Worm (Caenorhabditis elegans) whole organism, young adult: ENCODE measurements around the gene str-180.

ENCODE experiments used
- B0336.3 ChIP-seq: fragments of 200-800 bp; sonication (Bioruptor generic); IDR thresholded peaks from 2 replicates; pipeline ENCODE4 v1.3.6; 2022; ENCODE audit warnings: missing genetic modification characterization, missing compliant biosample characterization
- C06A6.2 ChIP-seq: fragments of 200-800 bp; sonication (Bioruptor generic); conservative IDR thresholded peaks from 2 replicates; pipeline ENCODE4 v1.3.6; 2022; ENCODE audit warnings: missing genetic modification characterization, missing compliant biosample characterization
- F23B12.7 ChIP-seq: sonication (generic microtip); optimal IDR thresholded peaks from 2 replicates; lab custom pipeline; 2017; ENCODE audit warnings: missing genetic modification characterization, mild to moderate bottlenecking, missing compliant biosample characterization, antibody characterized with exemption, moderate library complexity; ENCODE audit not compliant: insufficient read depth
- F49E8.2 ChIP-seq: sonication (generic microtip); optimal IDR thresholded peaks from 3 replicates; lab custom pipeline; 2017; ENCODE audit warnings: missing genetic modification characterization, mild to moderate bottlenecking, missing compliant biosample characterization, antibody characterized with exemption, moderate library complexity; ENCODE audit not compliant: insufficient read depth
- F52B5.7 ChIP-seq: sonication (generic microtip); optimal IDR thresholded peaks from 2 replicates; lab custom pipeline; 2016; ENCODE audit warnings: mild to moderate bottlenecking, missing genetic modification characterization, missing compliant biosample characterization
- Y67H2A.10 ChIP-seq: fragments of 200-800 bp; sonication (Bioruptor generic); conservative IDR thresholded peaks from 2 replicates; pipeline ENCODE4 v1.3.6; 2022; ENCODE audit warnings: missing genetic modification reagents, missing genetic modification characterization, missing compliant biosample characterization
- Y95B8A.8 ChIP-seq: fragments of 200-800 bp; sonication (Bioruptor generic); IDR thresholded peaks from 2 replicates; pipeline ENCODE4 v1.3.6; 2022; ENCODE audit warnings: missing genetic modification reagents, missing genetic modification characterization, missing compliant biosample characterization
- athp-1 ChIP-seq: sonication (generic microtip); optimal IDR thresholded peaks from 2 replicates; lab custom pipeline; 2017; ENCODE audit warnings: mild to moderate bottlenecking, missing genetic modification characterization, missing compliant biosample characterization
- attf-5 ChIP-seq: fragments of 200-800 bp; sonication (Bioruptor generic); optimal IDR thresholded peaks from 2 replicates; lab custom pipeline; 2018; ENCODE audit warnings: mild to moderate bottlenecking, missing genetic modification characterization, missing compliant biosample characterization
- cebp-1 ChIP-seq, 2 experiments: fragments of 200-800 bp in 1 of 2; sonication (Bioruptor generic) in 1 of 2; sonication (generic microtip) in 1 of 2; IDR thresholded peaks in 1 of 2; optimal IDR thresholded peaks in 1 of 2; 2 replicates each; pipeline versions ENCODE4 v1.3.6 to Lab custom; 2017 to 2022; ENCODE audit warnings: missing compliant biosample characterization in 2 of 2, missing genetic modification characterization in 2 of 2, mild to moderate bottlenecking in 1 of 2, missing genetic modification reagents in 1 of 2, moderate library complexity in 1 of 2
- dox-1 ChIP-seq: fragments of 200-800 bp; sonication (Bioruptor generic); IDR thresholded peaks from 2 replicates; pipeline ENCODE4 v1.3.6; 2022; ENCODE audit warnings: missing genetic modification reagents, missing genetic modification characterization, missing compliant biosample characterization
- egl-18 ChIP-seq: fragments of 200-800 bp; sonication (Bioruptor generic); IDR thresholded peaks from 2 replicates; pipeline ENCODE4 v1.3.6; 2022; ENCODE audit warnings: missing genetic modification reagents, missing genetic modification characterization, missing compliant biosample characterization
- ets-4 ChIP-seq: fragments of 200-800 bp; sonication (Bioruptor generic); optimal IDR thresholded peaks from 2 replicates; lab custom pipeline; 2018; ENCODE audit warnings: mild to moderate bottlenecking, missing genetic modification characterization, missing compliant biosample characterization
- hlh-12 ChIP-seq: sonication (generic microtip); optimal IDR thresholded peaks from 2 replicates; lab custom pipeline; 2016; ENCODE audit warnings: missing genetic modification characterization, missing compliant biosample characterization
- hmg-1.2 ChIP-seq: fragments of 200-800 bp; sonication (Bioruptor generic); IDR thresholded peaks from 2 replicates; pipeline ENCODE4 v1.3.6; 2022; ENCODE audit warnings: missing genetic modification reagents, missing genetic modification characterization, missing compliant biosample characterization
- lin-35 ChIP-seq, 3 experiments: fragments of 150-350 bp in 2 of 3; sonication (generic microtip) in 1 of 3; optimal IDR thresholded peaks; 2 replicates each; lab custom pipeline; 2014 to 2018; ENCODE audit warnings: missing biosample characterization in 3 of 3, missing genetic modification characterization in 3 of 3, missing genetic modification reagents in 3 of 3
- lir-1 ChIP-seq: fragments of 200-800 bp; sonication (Bioruptor generic); conservative IDR thresholded peaks from 2 replicates; pipeline ENCODE4 v1.3.6; 2022; ENCODE audit warnings: missing genetic modification reagents, missing genetic modification characterization, missing compliant biosample characterization
- lsy-27 ChIP-seq: sonication (generic microtip); optimal IDR thresholded peaks from 2 replicates; lab custom pipeline; 2017; ENCODE audit warnings: missing genetic modification characterization, mild to moderate bottlenecking, missing compliant biosample characterization, antibody characterized with exemption, missing genotype, borderline replicate concordance; ENCODE audit not compliant: insufficient read depth
- madf-8 ChIP-seq: fragments of 200-800 bp; sonication (Bioruptor generic); conservative IDR thresholded peaks from 2 replicates; pipeline ENCODE4 v1.3.6; 2022; ENCODE audit warnings: missing genetic modification reagents, missing genetic modification characterization, missing compliant biosample characterization
- mel-28 ChIP-seq: sonication (generic microtip); optimal IDR thresholded peaks from 2 replicates; lab custom pipeline; 2016; ENCODE audit warnings: borderline replicate concordance, mild to moderate bottlenecking, missing genetic modification characterization, missing compliant biosample characterization
- nfya-1 ChIP-seq: sonication (generic microtip); optimal IDR thresholded peaks from 2 replicates; lab custom pipeline; 2017; ENCODE audit warnings: antibody characterized with exemption, missing compliant biosample characterization, missing genetic modification characterization, borderline replicate concordance; ENCODE audit not compliant: insufficient read depth
- nfya-2 ChIP-seq: fragments of 200-800 bp; sonication (Bioruptor generic); IDR thresholded peaks from 2 replicates; pipeline ENCODE4 v1.3.6; 2022; ENCODE audit warnings: missing genetic modification reagents, missing genetic modification characterization, missing compliant biosample characterization
- nfyb-1 ChIP-seq: fragments of 200-800 bp; sonication (Bioruptor generic); IDR thresholded peaks from 2 replicates; pipeline ENCODE4 v1.3.6; 2022; ENCODE audit warnings: missing genetic modification reagents, missing genetic modification characterization, missing compliant biosample characterization
- nhr-179 ChIP-seq: sonication (generic microtip); optimal IDR thresholded peaks from 2 replicates; lab custom pipeline; 2016; ENCODE audit warnings: mild to moderate bottlenecking, missing genetic modification characterization, missing compliant biosample characterization
- nhr-80 ChIP-seq: sonication (generic microtip); optimal IDR thresholded peaks from 2 replicates; lab custom pipeline; 2016; ENCODE audit warnings: missing genetic modification characterization, missing compliant biosample characterization
- pbrm-1 ChIP-seq: fragments of 200-800 bp; sonication (Bioruptor generic); IDR thresholded peaks from 2 replicates; pipeline ENCODE4 v1.3.6; 2022; ENCODE audit warnings: missing genetic modification reagents, missing genetic modification characterization, missing compliant biosample characterization
- pha-4 ChIP-seq: fragments of 150-350 bp; sonication (generic microtip); optimal IDR thresholded peaks from 2 replicates; lab custom pipeline; 2014; ENCODE audit warnings: missing biosample characterization, missing genetic modification reagents, missing genetic modification characterization
- repo-1 ChIP-seq: sonication (generic microtip); optimal IDR thresholded peaks from 2 replicates; lab custom pipeline; 2017; ENCODE audit warnings: mild to moderate bottlenecking, missing genetic modification characterization, missing compliant biosample characterization
- sdz-38 ChIP-seq: sonication (generic microtip); optimal IDR thresholded peaks from 2 replicates; lab custom pipeline; 2016; ENCODE audit warnings: missing genotype, missing genetic modification characterization, missing compliant biosample characterization
- snpc-1.1 ChIP-seq: sonication (generic microtip); optimal IDR thresholded peaks from 2 replicates; lab custom pipeline; 2017; ENCODE audit warnings: missing genetic modification characterization, mild to moderate bottlenecking, missing compliant biosample characterization, antibody characterized with exemption, moderate library complexity, missing genotype, missing genetic modification reagents; ENCODE audit not compliant: insufficient read depth
- snpc-3.4 ChIP-seq: sonication (generic microtip); optimal IDR thresholded peaks from 2 replicates; lab custom pipeline; 2017; ENCODE audit warnings: missing genetic modification characterization, mild to moderate bottlenecking, missing compliant biosample characterization, antibody characterized with exemption, moderate library complexity, missing genotype, missing genetic modification reagents
- snpc-4 ChIP-seq, 5 experiments: fragments of 150-350 bp in 1 of 5; sonication (generic microtip) in 4 of 5; optimal IDR thresholded peaks; 2 replicates each; lab custom pipeline; 2014 to 2018; ENCODE audit warnings: missing genetic modification characterization in 5 of 5, missing biosample characterization in 3 of 5, antibody characterized with exemption in 2 of 5, mild to moderate bottlenecking in 2 of 5, missing compliant biosample characterization in 2 of 5, missing genotype in 2 of 5, moderate library complexity in 2 of 5, missing genetic modification reagents in 1 of 5
- sptf-2 ChIP-seq: fragments of 200-800 bp; sonication (Bioruptor generic); optimal IDR thresholded peaks from 2 replicates; lab custom pipeline; 2018; ENCODE audit warnings: mild to moderate bottlenecking, missing genetic modification characterization, missing compliant biosample characterization
- unc-130 ChIP-seq: sonication (generic microtip); optimal IDR thresholded peaks from 2 replicates; lab custom pipeline; 2016; ENCODE audit warnings: missing genetic modification reagents, missing genetic modification characterization, missing compliant biosample characterization
- xnd-1 ChIP-seq: sonication (generic microtip); optimal IDR thresholded peaks from 2 replicates; lab custom pipeline; 2016; ENCODE audit warnings: missing genotype, missing genetic modification reagents, missing genetic modification characterization, missing compliant biosample characterization
- zim-3 ChIP-seq: sonication (generic microtip); optimal IDR thresholded peaks from 2 replicates; lab custom pipeline; 2017; ENCODE audit warnings: mild to moderate bottlenecking, missing genetic modification characterization, moderate library complexity, missing compliant biosample characterization
- ztf-22 ChIP-seq: fragments of 200-800 bp; sonication (Bioruptor generic); optimal IDR thresholded peaks from 2 replicates; lab custom pipeline; 2018; ENCODE audit warnings: mild to moderate bottlenecking, missing genetic modification characterization, moderate library complexity, missing compliant biosample characterization
- ztf-25 ChIP-seq: fragments of 200-800 bp; sonication (Bioruptor generic); IDR thresholded peaks from 2 replicates; pipeline ENCODE4 v1.3.6; 2022; ENCODE audit warnings: missing genetic modification reagents, missing genetic modification characterization, missing compliant biosample characterization
- ztf-26 ChIP-seq: sonication (generic microtip); optimal IDR thresholded peaks from 2 replicates; lab custom pipeline; 2017; ENCODE audit warnings: missing genetic modification characterization, missing compliant biosample characterization
- ztf-3 ChIP-seq: fragments of 200-800 bp; sonication (Bioruptor generic); optimal IDR thresholded peaks from 2 replicates; lab custom pipeline; 2018; ENCODE audit warnings: mild to moderate bottlenecking, missing genetic modification characterization, missing compliant biosample characterization

The str-180 gene

ce11 chrV:6658765-6659164, 9.9 kb downstream of the str-180 start (continued):
- TF ChIP-seq madf-8 (GFP tag; lab: Robert Waterston, UW) (no peak), nhr-179 (tag; lab: Kevin White, UChicago) (no peak), cebp-1 (GFP tag; IDR thresholded peaks at IDR 0.05; lab: Robert Waterston, UW) (no peak), cebp-1 (tag; optimal IDR thresholded peaks at IDR 0.05; lab: Kevin White, UChicago) (peak; percentile 64)

DNA sequence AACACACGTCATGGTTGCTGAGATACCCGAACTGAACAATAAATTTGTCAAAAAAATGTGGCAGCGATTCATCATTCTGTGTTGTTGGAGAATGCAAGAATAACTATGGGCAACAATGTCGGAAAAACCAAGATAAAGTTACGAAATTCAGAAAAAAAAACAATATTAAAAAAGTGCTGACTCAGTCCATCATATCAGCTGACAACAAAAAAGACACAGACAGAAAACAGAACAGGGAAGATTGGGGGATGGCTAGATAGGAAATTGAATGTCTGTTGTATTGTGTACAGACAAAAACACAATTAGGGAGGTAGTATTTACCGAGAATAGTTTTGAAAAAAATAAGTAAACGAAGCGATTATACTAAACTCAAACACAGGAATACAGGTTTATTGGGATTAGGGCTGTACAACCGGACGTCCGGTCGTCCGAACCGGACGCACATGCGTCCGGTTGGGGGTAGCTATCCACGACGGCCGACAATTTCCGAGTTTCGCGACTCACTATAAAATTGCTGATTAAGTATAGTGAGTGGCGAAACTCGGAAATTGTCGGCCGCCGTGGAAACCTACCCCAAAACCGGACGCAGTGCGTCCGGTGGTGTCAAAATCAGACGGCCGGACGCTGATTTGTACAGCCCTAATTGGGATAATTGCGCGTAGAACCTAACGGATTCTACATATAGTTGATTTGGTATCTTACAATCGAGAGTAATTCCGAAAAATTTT, 10.9 kb downstream of the str-180 start:
- TF ChIP-seq hmg-1.2 (GFP tag; lab: Robert Waterston, UW) (peak; percentile 49), snpc-3.4 (tag; lab: Kevin White, UChicago) (peak; percentile 56), F49E8.2 (tag; lab: Kevin White, UChicago) (no peak), xnd-1 (tag; lab: Kevin White, UChicago) (peak; percentile 22), ztf-22 (GFP tag; lab: Kevin White, UChicago) (no peak), ztf-25 (GFP tag; lab: Robert Waterston, UW) (no peak), ztf-3 (GFP tag; lab: Kevin White, UChicago) (no peak), snpc-1.1 (tag; lab: Kevin White, UChicago) (peak; percentile 87), dox-1 (GFP tag; lab: Robert Waterston, UW) (no peak), repo-1 (tag; lab: Kevin White, UChicago) (no peak), snpc-4 (GFP tag; optimal IDR thresholded peaks at IDR 0.05; lab: Kevin White, UChicago) (peak; percentile 87), snpc-4 (tag; optimal IDR thresholded peaks at IDR 0.05; lab: Kevin White, UChicago) (peak in 3 of 4 experiments; percentile 85 to 97 (median 94)), cebp-1 (GFP tag; IDR thresholded peaks at IDR 0.05; lab: Robert Waterston, UW) (peak; percentile 78), cebp-1 (tag; optimal IDR thresholded peaks at IDR 0.05; lab: Kevin White, UChicago) (peak; percentile 81), lin-35 (GFP tag; optimal IDR thresholded peaks at IDR 0.05; lab: Kevin White, UChicago) (no peak), attf-5 (GFP tag; lab: Kevin White, UChicago) (peak; percentile 42), mel-28 (no peak), nhr-80 (tag; lab: Kevin White, UChicago) (peak; percentile 12), pbrm-1 (GFP tag; lab: Robert Waterston, UW) (0 out of 2 replicates have a peak, but pooled peaks have one; percentile 7), lsy-27 (tag; lab: Kevin White, UChicago) (no peak), pha-4 (tag; lab: Kevin White, UChicago) (no peak)

ce11 chrV:6656451-6657115, 12.1 kb downstream of the str-180 start, which contains the start of gene snb-1:
TSS of gene snb-1 (minus strand) at chrV:6656501.
- no peak for TF ChIP-seq nfya-1 (tag; lab: Kevin White, UChicago)
- no peak for TF ChIP-seq sdz-38
- TF ChIP-seq hlh-12 = no peak
- no peak for TF ChIP-seq ztf-3 (GFP tag; lab: Kevin White, UChicago)
- TF ChIP-seq athp-1 (tag; lab: Kevin White, UChicago) = peak; percentile 66
- TF ChIP-seq ets-4 (GFP tag; lab: Kevin White, UChicago) = no peak
- TF ChIP-seq zim-3 (tag; lab: Kevin White, UChicago) = no peak
- no peak for TF ChIP-seq F52B5.7 (tag; lab: Kevin White, UChicago)
- no peak for TF ChIP-seq lir-1 (GFP tag; lab: Robert Waterston, UW)
- no peak for TF ChIP-seq Y67H2A.10 (GFP tag; lab: Robert Waterston, UW)
- no peak for TF ChIP-seq Y95B8A.8 (GFP tag; lab: Robert Waterston, UW)
- TF ChIP-seq ztf-26 = peak; percentile 16
- TF ChIP-seq sptf-2 = no peak
- TF ChIP-seq snpc-4 (GFP tag; optimal IDR thresholded peaks at IDR 0.05; lab: Kevin White, UChicago) = no peak
- peak in 3 of 4 experiments; percentile 29 to 78 (median 38) for TF ChIP-seq snpc-4 (tag; optimal IDR thresholded peaks at IDR 0.05; lab: Kevin White, UChicago)
- peak; percentile 20 for TF ChIP-seq F23B12.7 (tag; lab: Kevin White, UChicago)
- TF ChIP-seq nfya-2 (GFP tag; lab: Robert Waterston, UW) = no peak
- TF ChIP-seq egl-18 = no peak
- TF ChIP-seq unc-130 (GFP tag; lab: Kevin White, UChicago) = no peak
- no peak for TF ChIP-seq B0336.3 (GFP tag; lab: Robert Waterston, UW)
- TF ChIP-seq pha-4 (tag; lab: Kevin White, UChicago) = no peak
- peak; percentile 43; the same call in 1 of the 2 replicates for TF ChIP-seq nfyb-1
- TF ChIP-seq C06A6.2 (GFP tag; lab: Robert Waterston, UW) = no peak
